Worm (Caenorhabditis elegans) whole organism, L1 larva: ENCODE results near the gene B0524.2.
"Not testable (repeated sequence)": the region's sequence is repeated elsewhere in the genome, so short reads cannot be mapped to it uniquely, and the experiment has no call there.

Source experiments
- fkh-10 ChIP-seq: sonication (generic microtip); optimal IDR thresholded peaks from 2 replicates; lab custom pipeline; 2017; ENCODE audit warnings: missing biosample characterization, missing genetic modification reagents, missing genetic modification characterization
- lin-13 ChIP-seq: fragments of 150-350 bp; optimal IDR thresholded peaks from 2 replicates; lab custom pipeline; 2014; ENCODE audit warnings: missing biosample characterization, missing genetic modification reagents, missing genetic modification characterization
- lsy-2 ChIP-seq, 2 experiments: fragments of 150-350 bp; optimal IDR thresholded peaks; 2 replicates each; lab custom pipeline; 2014; ENCODE audit warnings: missing biosample characterization in 2 of 2, missing genetic modification characterization in 2 of 2
- nhr-237 ChIP-seq: fragments of 150-350 bp; optimal IDR thresholded peaks from 2 replicates; lab custom pipeline; 2014; ENCODE audit warnings: missing biosample characterization, missing genetic modification characterization
- nhr-77 ChIP-seq: fragments of 150-350 bp; optimal IDR thresholded peaks from 2 replicates; lab custom pipeline; 2014; ENCODE audit warnings: missing biosample characterization, missing genetic modification characterization
- unc-62 ChIP-seq: fragments of 150-350 bp; optimal IDR thresholded peaks from 2 replicates; lab custom pipeline; 2014; ENCODE audit warnings: missing biosample characterization, missing genetic modification reagents, missing genetic modification characterization
- unc-98 ChIP-seq: fragments of 200-800 bp; sonication (Bioruptor generic); IDR thresholded peaks from 2 replicates; pipeline ENCODE4 v1.3.6; 2022; ENCODE audit warnings: missing genetic modification characterization, missing compliant biosample characterization

DNA sequence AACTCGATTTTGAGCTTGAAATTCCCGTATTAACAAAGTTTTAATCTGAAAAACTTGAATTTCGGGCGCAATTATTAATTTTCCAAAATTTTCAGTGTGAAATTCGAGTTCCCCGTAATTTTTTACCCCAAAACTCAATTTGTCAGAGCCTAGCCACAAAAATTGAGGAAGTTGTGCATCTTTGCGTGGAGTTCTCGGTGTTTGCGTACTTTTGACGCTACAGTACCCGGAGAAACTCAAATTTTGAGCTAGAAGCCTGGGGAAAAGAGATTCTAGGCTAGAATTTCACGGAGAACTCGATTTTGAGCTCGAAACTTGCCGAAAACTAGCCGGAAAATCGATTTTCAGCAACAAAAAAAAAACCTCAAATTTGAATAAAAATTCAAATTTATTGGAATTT is 6.5 kb downstream of the B0524.2 start:
- TF ChIP-seq lin-13 (GFP tag; lab: Kevin White, UChicago); fkh-10 (GFP tag; lab: Kevin White, UChicago); unc-62; nhr-237 (tag; lab: Kevin White, UChicago); nhr-77 (tag; lab: Kevin White, UChicago); unc-98 (GFP tag; lab: Robert Waterston, UW): not testable (repeated sequence)
- TF ChIP-seq lsy-2 (tag; optimal IDR thresholded peaks at IDR 0.05; lab: Kevin White, UChicago), result peak; percentile 1 to 21
